Fruit fly (Drosophila melanogaster): ENCODE measurements around the gene Gapdh2.

Gene Gapdh2

dm6 chrX:15857601-15858284, 10.2 kb upstream of the Gapdh2 start, which contains the start of the genes CG46440 and Myb (continued):
- TF ChIP-seq CG6791 (GFP tag; IDR thresholded peaks at IDR 0.05; ENCODE audit: partially characterized antibody) (peak; percentile 90), bbx (GFP tag; IDR thresholded peaks at IDR 0.05; ENCODE audit: partially characterized antibody) (peak; percentile 87), ftz-f1 (GFP tag; optimal IDR thresholded peaks at IDR 0.05) (no peak), CG12299 (tag; optimal IDR thresholded peaks at IDR 0.05) (peak; percentile 7), amos (GFP tag; IDR thresholded peaks at IDR 0.05; ENCODE audit: partially characterized antibody) (peak; percentile 92; the same call in 1 of the 2 replicates), Med (GFP tag) (peak; percentile 63), sug (tag; optimal IDR thresholded peaks at IDR 0.05) (no peak), pzg (GFP tag; optimal IDR thresholded peaks at IDR 0.05) (peak; percentile 68), knrl (GFP tag; IDR thresholded peaks at IDR 0.05; ENCODE audit: partially characterized antibody) (peak; percentile 82), CoRest (tag; optimal IDR thresholded peaks at IDR 0.05) (peak; percentile 5), gfzf (GFP tag; optimal IDR thresholded peaks at IDR 0.05) (peak; percentile 59), nmo (GFP tag; optimal IDR thresholded peaks at IDR 0.05) (peak; percentile 14), Usf (GFP tag; optimal IDR thresholded peaks at IDR 0.05) (no peak), CG8290 (GFP tag; optimal IDR thresholded peaks at IDR 0.05) (peak; percentile 80), CG8290 (tag; optimal IDR thresholded peaks at IDR 0.05) (peak; percentile 51 to 74), Lhr (GFP tag; optimal IDR thresholded peaks at IDR 0.05) (no peak), CG3847 (GFP tag; IDR thresholded peaks at IDR 0.05) (no peak), CG3065 (GFP tag; optimal IDR thresholded peaks at IDR 0.05) (no peak), CG3995 (GFP tag; optimal IDR thresholded peaks at IDR 0.05) (peak; percentile 71), chinmo (GFP tag; IDR thresholded peaks at IDR 0.05; ENCODE audit: partially characterized antibody) (peak; percentile 64; the same call in 1 of the 4 replicates), Bgb (GFP tag; IDR thresholded peaks at IDR 0.05; ENCODE audit: partially characterized antibody) (peak; percentile 86), CG3726 (GFP tag; IDR thresholded peaks at IDR 0.05) (no peak), CG1603 (tag; optimal IDR thresholded peaks at IDR 0.05) (peak; percentile 67), CG14710 (tag; optimal IDR thresholded peaks at IDR 0.05) (peak; percentile 24), kni (GFP tag; optimal IDR thresholded peaks at IDR 0.05) (peak; percentile 14), stwl (tag; optimal IDR thresholded peaks at IDR 0.05) (peak; percentile 70), Dll (GFP tag; IDR thresholded peaks at IDR 0.05; ENCODE audit: partially characterized antibody) (peak; percentile 77), CG2712 (tag; optimal IDR thresholded peaks at IDR 0.05) (peak; percentile 26), gcm (GFP tag; optimal IDR thresholded peaks at IDR 0.05) (no peak), bcd (GFP tag; optimal IDR thresholded peaks at IDR 0.05) (no peak), fd64A (GFP tag; optimal IDR thresholded peaks at IDR 0.05) (no peak), CG34224 (GFP tag; IDR thresholded peaks at IDR 0.05; ENCODE audit: partially characterized antibody) (peak; percentile 71), D19A (tag; optimal IDR thresholded peaks at IDR 0.05) (peak; percentile 54), Hmx (GFP tag; optimal IDR thresholded peaks at IDR 0.05) (no peak), nerfin-2 (GFP tag; IDR thresholded peaks at IDR 0.05; ENCODE audit: partially characterized antibody) (peak; percentile 82), lbe (GFP tag; optimal IDR thresholded peaks at IDR 0.05) (peak; percentile 10), Dp (GFP tag; optimal IDR thresholded peaks at IDR 0.05) (peak; percentile 13), trem (tag; optimal IDR thresholded peaks at IDR 0.05) (peak; percentile 18), zf30C (GFP tag; optimal IDR thresholded peaks at IDR 0.05) (peak; percentile 60), Pdp1 (GFP tag; optimal IDR thresholded peaks at IDR 0.05) (peak in 1 of 2 experiments; percentile 5), Rfx (GFP tag; IDR thresholded peaks at IDR 0.05) (peak; percentile 20; the same call in 1 of the 2 replicates), CG9797 (GFP tag; optimal IDR thresholded peaks at IDR 0.05) (peak; percentile 59), E2f2 (GFP tag; IDR thresholded peaks at IDR 0.05) (0 out of 2 replicates have a peak, but pooled peaks have one; percentile 10), CG6683 (GFP tag; optimal IDR thresholded peaks at IDR 0.05) (no peak), YL-1 (GFP tag; optimal IDR thresholded peaks at IDR 0.05) (peak; percentile 43), GATAe (GFP tag; conservative IDR thresholded peaks at IDR 0.05) (no peak), CG5245 (GFP tag; optimal IDR thresholded peaks at IDR 0.05) (no peak), wek (GFP tag; optimal IDR thresholded peaks at IDR 0.05) (peak; percentile 12)
